Worm (Caenorhabditis elegans): ENCODE data around the gene R04B5.6.

Gene R04B5.6

ce11 chrV:10047189-10047588 lies 37.8 kb upstream of the R04B5.6 start:
- TF ChIP-seq tab-1 (GFP tag; IDR thresholded peaks at IDR 0.05) (no peak), cog-1 (tag; optimal IDR thresholded peaks at IDR 0.05) (no peak), klf-2 (GFP tag; conservative IDR thresholded peaks at IDR 0.05) (no peak), flt-1 (GFP tag; IDR thresholded peaks at IDR 0.05) (no peak), ztf-29 (GFP tag; IDR thresholded peaks at IDR 0.05) (no peak), ztf-23 (GFP tag; IDR thresholded peaks at IDR 0.05) (no peak), ref-1 (GFP tag; conservative IDR thresholded peaks at IDR 0.05) (no peak), med-1 (GFP tag; optimal IDR thresholded peaks at IDR 0.05; ENCODE audit: insufficient read depth) (no peak), T22C8.4 (GFP tag; IDR thresholded peaks at IDR 0.05) (no peak)

ce11 chrV:10049192-10049816 lies 35.7 kb upstream of the R04B5.6 start:
- 0 out of 2 replicates have a peak, but pooled peaks have one; percentile 16 for TF ChIP-seq ref-1 (GFP tag; conservative IDR thresholded peaks at IDR 0.05)
- peak; percentile 63; the same call in 1 of the 2 replicates for TF ChIP-seq flt-1 (GFP tag; IDR thresholded peaks at IDR 0.05)
- TF ChIP-seq T22C8.4 (GFP tag; IDR thresholded peaks at IDR 0.05) = 0 out of 2 replicates have a peak, but pooled peaks have one; percentile 24

ce11 chrV:10051855-10052254 lies 33.1 kb upstream of the R04B5.6 start, which contains the start of gene str-118:
Gene str-118, plus strand, starts transcription at chrV:10052155.
- no peak for TF ChIP-seq flt-1 (GFP tag; IDR thresholded peaks at IDR 0.05)
- TF ChIP-seq T22C8.4 (GFP tag; IDR thresholded peaks at IDR 0.05) = no peak
- TF ChIP-seq ref-1 (GFP tag; conservative IDR thresholded peaks at IDR 0.05) = no peak
- no peak for TF ChIP-seq cog-1 (tag; optimal IDR thresholded peaks at IDR 0.05)
- no peak for TF ChIP-seq med-1 (GFP tag; optimal IDR thresholded peaks at IDR 0.05; ENCODE audit: insufficient read depth)
- TF ChIP-seq ztf-23 (GFP tag; IDR thresholded peaks at IDR 0.05) = no peak
- TF ChIP-seq tab-1 (GFP tag; IDR thresholded peaks at IDR 0.05) = no peak
- no peak for TF ChIP-seq klf-2 (GFP tag; conservative IDR thresholded peaks at IDR 0.05)
- TF ChIP-seq ztf-29 (GFP tag; IDR thresholded peaks at IDR 0.05) = no peak

- TF ChIP-seq klf-2 (GFP tag; conservative IDR thresholded peaks at IDR 0.05) (no peak), med-1 (GFP tag; optimal IDR thresholded peaks at IDR 0.05; ENCODE audit: insufficient read depth) (no peak), flt-1 (GFP tag; IDR thresholded peaks at IDR 0.05) (no peak), ztf-23 (GFP tag; IDR thresholded peaks at IDR 0.05) (no peak), cog-1 (tag; optimal IDR thresholded peaks at IDR 0.05) (no peak), T22C8.4 (GFP tag; IDR thresholded peaks at IDR 0.05) (no peak), tab-1 (GFP tag; IDR thresholded peaks at IDR 0.05) (no peak)
Measured at ce11 chrV:10054872-10055271, 30.1 kb upstream of the R04B5.6 start, which contains the start of gene yif-1. Gene yif-1, minus strand, starts transcription at chrV:10054913.

ce11 chrV:10058748-10059147 lies 26.2 kb upstream of the R04B5.6 start:
- TF ChIP-seq ref-1 (GFP tag; conservative IDR thresholded peaks at IDR 0.05) (no peak), tab-1 (GFP tag; IDR thresholded peaks at IDR 0.05) (no peak), ztf-23 (GFP tag; IDR thresholded peaks at IDR 0.05) (no peak), ztf-29 (GFP tag; IDR thresholded peaks at IDR 0.05) (no peak), klf-2 (GFP tag; conservative IDR thresholded peaks at IDR 0.05) (no peak), T22C8.4 (GFP tag; IDR thresholded peaks at IDR 0.05) (no peak), cog-1 (tag; optimal IDR thresholded peaks at IDR 0.05) (no peak), med-1 (GFP tag; optimal IDR thresholded peaks at IDR 0.05; ENCODE audit: insufficient read depth) (no peak), flt-1 (GFP tag; IDR thresholded peaks at IDR 0.05) (no peak)

- TF ChIP-seq ztf-29 (GFP tag; IDR thresholded peaks at IDR 0.05) (no peak), med-1 (GFP tag; optimal IDR thresholded peaks at IDR 0.05; ENCODE audit: insufficient read depth) (no peak), klf-2 (GFP tag; conservative IDR thresholded peaks at IDR 0.05) (no peak), T22C8.4 (GFP tag; IDR thresholded peaks at IDR 0.05) (no peak), ztf-23 (GFP tag; IDR thresholded peaks at IDR 0.05) (no peak), cog-1 (tag; optimal IDR thresholded peaks at IDR 0.05) (no peak), flt-1 (GFP tag; IDR thresholded peaks at IDR 0.05) (no peak), tab-1 (GFP tag; IDR thresholded peaks at IDR 0.05) (no peak)
Measured at ce11 chrV:10060039-10060438, 24.9 kb upstream of the R04B5.6 start.

- no peak for TF ChIP-seq ref-1 (GFP tag; conservative IDR thresholded peaks at IDR 0.05)
- no peak for TF ChIP-seq flt-1 (GFP tag; IDR thresholded peaks at IDR 0.05)
- TF ChIP-seq med-1 (GFP tag; optimal IDR thresholded peaks at IDR 0.05; ENCODE audit: insufficient read depth) = no peak
- TF ChIP-seq cog-1 (tag; optimal IDR thresholded peaks at IDR 0.05) = no peak
- TF ChIP-seq ztf-29 (GFP tag; IDR thresholded peaks at IDR 0.05) = no peak
- no peak for TF ChIP-seq ztf-23 (GFP tag; IDR thresholded peaks at IDR 0.05)
- no peak for TF ChIP-seq klf-2 (GFP tag; conservative IDR thresholded peaks at IDR 0.05)
- TF ChIP-seq tab-1 (GFP tag; IDR thresholded peaks at IDR 0.05) = no peak
- TF ChIP-seq T22C8.4 (GFP tag; IDR thresholded peaks at IDR 0.05) = no peak
Measured at ce11 chrV:10064221-10064620, 20.7 kb upstream of the R04B5.6 start, which contains the start of gene fipr-13. Gene fipr-13, plus strand, starts transcription at chrV:10064521.

- TF ChIP-seq T22C8.4 (GFP tag; IDR thresholded peaks at IDR 0.05) = no peak
- no peak for TF ChIP-seq ztf-23 (GFP tag; IDR thresholded peaks at IDR 0.05)
- no peak for TF ChIP-seq ref-1 (GFP tag; conservative IDR thresholded peaks at IDR 0.05)
- TF ChIP-seq ztf-29 (GFP tag; IDR thresholded peaks at IDR 0.05) = no peak
- no peak for TF ChIP-seq cog-1 (tag; optimal IDR thresholded peaks at IDR 0.05)
- TF ChIP-seq flt-1 (GFP tag; IDR thresholded peaks at IDR 0.05) = no peak
- TF ChIP-seq tab-1 (GFP tag; IDR thresholded peaks at IDR 0.05) = no peak
- no peak for TF ChIP-seq med-1 (GFP tag; optimal IDR thresholded peaks at IDR 0.05; ENCODE audit: insufficient read depth)
- TF ChIP-seq klf-2 (GFP tag; conservative IDR thresholded peaks at IDR 0.05) = no peak
Measured at ce11 chrV:10065679-10066078, 19.3 kb upstream of the R04B5.6 start.

ce11 chrV:10066769-10067168 lies 18.2 kb upstream of the R04B5.6 start, which contains the start of gene npr-39:
Gene npr-39, plus strand, starts transcription at chrV:10067069.
- no peak for TF ChIP-seq cog-1 (tag; optimal IDR thresholded peaks at IDR 0.05)
- TF ChIP-seq klf-2 (GFP tag; conservative IDR thresholded peaks at IDR 0.05) = no peak
- no peak for TF ChIP-seq tab-1 (GFP tag; IDR thresholded peaks at IDR 0.05)
- TF ChIP-seq flt-1 (GFP tag; IDR thresholded peaks at IDR 0.05) = no peak
- TF ChIP-seq ztf-29 (GFP tag; IDR thresholded peaks at IDR 0.05) = no peak
- TF ChIP-seq T22C8.4 (GFP tag; IDR thresholded peaks at IDR 0.05) = no peak
- TF ChIP-seq ref-1 (GFP tag; conservative IDR thresholded peaks at IDR 0.05) = no peak
- TF ChIP-seq ztf-23 (GFP tag; IDR thresholded peaks at IDR 0.05) = no peak
- TF ChIP-seq med-1 (GFP tag; optimal IDR thresholded peaks at IDR 0.05; ENCODE audit: insufficient read depth) = no peak
